Fruit fly (Drosophila melanogaster): ENCODE measurements around the gene mRpS22.

Gene mRpS22

DNA sequence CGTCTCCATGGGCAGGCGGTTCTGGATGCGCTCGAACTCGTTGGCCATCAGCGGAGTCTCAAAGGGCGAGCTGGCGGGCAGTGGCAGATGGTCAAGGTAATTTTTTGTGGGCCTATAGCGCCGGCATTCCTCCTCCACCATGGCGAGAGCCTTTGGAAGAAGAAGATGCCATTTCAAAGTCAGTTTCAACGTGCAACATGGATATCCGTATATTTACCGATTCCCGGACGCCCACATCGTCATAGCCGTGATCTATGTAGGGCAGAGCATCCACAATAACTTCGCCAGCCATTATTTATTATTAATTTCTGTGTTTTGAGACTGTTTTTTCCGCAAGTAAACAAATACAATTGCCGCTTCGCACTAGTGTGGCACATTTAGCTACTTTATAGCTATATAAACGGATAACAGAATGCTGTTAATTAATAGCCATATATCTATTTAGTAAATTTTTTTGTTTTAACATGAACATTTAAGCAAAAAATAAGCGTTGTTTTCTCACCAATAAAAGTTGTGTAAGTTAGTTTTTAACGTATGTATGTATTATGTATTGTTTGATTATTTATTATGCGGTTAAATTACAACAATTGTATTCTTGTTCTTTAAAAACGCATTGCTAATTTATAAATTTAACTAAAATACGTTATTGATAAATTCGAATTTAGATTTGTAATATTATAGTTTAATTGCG is 5.4 kb downstream of the mRpS22 start, which contains the start of gene BCAS2:
Gene BCAS2, minus strand, starts transcription at position 375 of the 691 bp plus-strand sequence.
- TF ChIP-seq CG34422 (GFP tag; IDR thresholded peaks at IDR 0.05): 0 out of 3 replicates have a peak, but pooled peaks have one; percentile 26
- TF ChIP-seq Hand (GFP tag; optimal IDR thresholded peaks at IDR 0.05): no peak
- no peak for TF ChIP-seq Asciz (GFP tag; optimal IDR thresholded peaks at IDR 0.05)
- peak; percentile 89 for TF ChIP-seq Sry-β (GFP tag; optimal IDR thresholded peaks at IDR 0.05)
- peak; percentile 64 for TF ChIP-seq MBD-R2 (GFP tag; IDR thresholded peaks at IDR 0.05)
- peak; percentile 68 for TF ChIP-seq CG17385 (GFP tag; optimal IDR thresholded peaks at IDR 0.05)
- TF ChIP-seq MESR4 (GFP tag; optimal IDR thresholded peaks at IDR 0.05): peak; percentile 55

DNA sequence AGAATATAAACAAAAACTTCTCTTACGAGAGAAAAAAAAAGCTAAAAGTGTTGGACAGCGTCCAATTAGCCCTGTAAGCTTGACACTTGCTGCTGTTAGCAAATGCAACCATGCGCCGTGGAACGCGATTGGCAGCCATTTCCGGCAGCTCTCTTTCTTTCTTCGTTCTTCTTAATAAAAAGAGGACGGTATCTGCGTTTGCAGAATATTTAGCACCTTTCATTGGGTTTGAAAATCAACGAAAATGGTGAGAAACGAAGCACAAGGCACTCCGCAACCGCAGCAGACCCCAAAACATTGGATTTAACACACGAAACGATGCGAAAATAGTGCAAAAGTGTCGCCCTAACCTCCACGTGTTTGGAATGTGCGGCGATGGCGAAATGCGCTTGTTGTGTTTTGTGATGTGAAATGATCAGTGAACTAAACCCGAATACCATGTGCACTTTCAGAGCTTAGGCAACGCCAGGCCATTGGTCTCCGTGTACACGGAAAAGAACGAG is 6.0 kb downstream of the mRpS22 start, which contains the start of gene RpL4:
Gene RpL4, plus strand, starts transcription at position 149 of the 503 bp plus-strand sequence.
- TF ChIP-seq Spps (tag; optimal IDR thresholded peaks at IDR 0.05): no peak
- TF ChIP-seq CG2129 (GFP tag; IDR thresholded peaks at IDR 0.05; ENCODE audit: partially characterized antibody): no peak
- peak; percentile 99 for TF ChIP-seq MESR4 (GFP tag; optimal IDR thresholded peaks at IDR 0.05)
- TF ChIP-seq CG8388 (GFP tag; optimal IDR thresholded peaks at IDR 0.05): peak; percentile 71
- no peak for TF ChIP-seq CG11560 (tag; IDR thresholded peaks at IDR 0.05)
- TF ChIP-seq Sox102F (GFP tag; optimal IDR thresholded peaks at IDR 0.05): peak; percentile 47
- TF ChIP-seq Side (GFP tag; optimal IDR thresholded peaks at IDR 0.05): peak; percentile 79
- peak; percentile 58 for TF ChIP-seq Six4 (GFP tag; optimal IDR thresholded peaks at IDR 0.05)
- peak; percentile 81 for TF ChIP-seq fd64A (GFP tag; optimal IDR thresholded peaks at IDR 0.05)
- TF ChIP-seq CG8924 (tag; optimal IDR thresholded peaks at IDR 0.05): peak; percentile 42
- no peak for TF ChIP-seq CG7963 (GFP tag; IDR thresholded peaks at IDR 0.05; ENCODE audit: partially characterized antibody)
- TF ChIP-seq onecut (GFP tag; IDR thresholded peaks at IDR 0.05): peak; percentile 91
- peak; percentile 99 for TF ChIP-seq CG2116 (GFP tag; optimal IDR thresholded peaks at IDR 0.05)
- TF ChIP-seq Drgx (GFP tag; IDR thresholded peaks at IDR 0.05): 0 out of 2 replicates have a peak, but pooled peaks have one; percentile 15
- no peak for TF ChIP-seq usp (GFP tag; optimal IDR thresholded peaks at IDR 0.05)
- peak; percentile 65 for TF ChIP-seq mam (GFP tag; optimal IDR thresholded peaks at IDR 0.05)
- TF ChIP-seq CG8944 (GFP tag; optimal IDR thresholded peaks at IDR 0.05): peak; percentile 44
- peak; percentile 57 for TF ChIP-seq NK7.1 (GFP tag; optimal IDR thresholded peaks at IDR 0.05)
- peak; percentile 69 for TF ChIP-seq CG6683 (GFP tag; optimal IDR thresholded peaks at IDR 0.05)
- peak; percentile 53 for TF ChIP-seq ind (GFP tag; optimal IDR thresholded peaks at IDR 0.05)
- TF ChIP-seq CG1529 (GFP tag; optimal IDR thresholded peaks at IDR 0.05): peak; percentile 78
- peak; percentile 67 for TF ChIP-seq CG7556 (GFP tag; optimal IDR thresholded peaks at IDR 0.05)
- TF ChIP-seq NC2α (GFP tag; optimal IDR thresholded peaks at IDR 0.05): peak; percentile 74
- peak; percentile 71 for TF ChIP-seq CG6175 (GFP tag; IDR thresholded peaks at IDR 0.05)
- TF ChIP-seq Atf3 (GFP tag; optimal IDR thresholded peaks at IDR 0.05): peak; percentile 66
- peak; percentile 8 for TF ChIP-seq sima (GFP tag; optimal IDR thresholded peaks at IDR 0.05)
- TF ChIP-seq croc (GFP tag; conservative IDR thresholded peaks at IDR 0.05): no peak
- peak; percentile 68 for TF ChIP-seq her (GFP tag; optimal IDR thresholded peaks at IDR 0.05)
- 0 out of 2 replicates have a peak, but pooled peaks have one; percentile 11 for TF ChIP-seq sisA (GFP tag; IDR thresholded peaks at IDR 0.05)
- peak; percentile 60 for TF ChIP-seq CG30403 (GFP tag; optimal IDR thresholded peaks at IDR 0.05)
- peak; percentile 89 for TF ChIP-seq sr (GFP tag; IDR thresholded peaks at IDR 0.05)
- peak; percentile 89 for TF ChIP-seq Camta (GFP tag; optimal IDR thresholded peaks at IDR 0.05)
- TF ChIP-seq CG10431 (GFP tag; optimal IDR thresholded peaks at IDR 0.05): peak; percentile 93
- TF ChIP-seq seq (GFP tag; IDR thresholded peaks at IDR 0.05): peak; percentile 72
- peak; percentile 61 for TF ChIP-seq Hr3 (GFP tag; optimal IDR thresholded peaks at IDR 0.05)
- no peak; the same call in 3 of the 4 replicates for TF ChIP-seq Gug (GFP tag; IDR thresholded peaks at IDR 0.05)
- TF ChIP-seq Hmr (GFP tag; optimal IDR thresholded peaks at IDR 0.05): peak; percentile 94
- peak; percentile 51 for TF ChIP-seq twi (tag; optimal IDR thresholded peaks at IDR 0.05)
- TF ChIP-seq fru (optimal IDR thresholded peaks at IDR 0.05): no peak
- TF ChIP-seq rib (GFP tag; IDR thresholded peaks at IDR 0.05): no peak
- TF ChIP-seq fd102C (GFP tag; optimal IDR thresholded peaks at IDR 0.05): peak; percentile 84
- TF ChIP-seq NfI (GFP tag; optimal IDR thresholded peaks at IDR 0.05): peak; percentile 96

Measured in whole organism, embryonic.